Fruit fly (Drosophila melanogaster): Measurements from ENCODE around the gene Mettl14.

Gene Mettl14

dm6 chr2L:8307817-8308551 is at the start of gene Mettl14, which contains the start of gene Ostgamma:
Gene Mettl14, plus strand, starts transcription at chr2L:8308427.
Gene Ostgamma, minus strand, starts transcription at chr2L:8308192.
- TF ChIP-seq CG31627 (GFP tag; optimal IDR thresholded peaks at IDR 0.05) = no peak
- no peak for TF ChIP-seq spab (GFP tag; optimal IDR thresholded peaks at IDR 0.05)
- TF ChIP-seq CG15336 (GFP tag; IDR thresholded peaks at IDR 0.05) = no peak
- peak; percentile 26 for TF ChIP-seq fkh (GFP tag; optimal IDR thresholded peaks at IDR 0.05)
- TF ChIP-seq dsx (GFP tag; optimal IDR thresholded peaks at IDR 0.05; ENCODE audit: poor library complexity, severe bottlenecking) = peak; percentile 54
- TF ChIP-seq lz (GFP tag; optimal IDR thresholded peaks at IDR 0.05) = peak; percentile 29
- no peak for TF ChIP-seq topi (GFP tag; optimal IDR thresholded peaks at IDR 0.05)
- TF ChIP-seq Hr4 (GFP tag; optimal IDR thresholded peaks at IDR 0.05) = no peak
- peak; percentile 30 for TF ChIP-seq esn (GFP tag; optimal IDR thresholded peaks at IDR 0.05)
- TF ChIP-seq Sox102F (GFP tag; optimal IDR thresholded peaks at IDR 0.05) = no peak

dm6 chr2L:8266145-8266544 is 42.1 kb upstream of the Mettl14 start:
- TF ChIP-seq Met (GFP tag; optimal IDR thresholded peaks at IDR 0.05) (peak; percentile 28), Gug (GFP tag; IDR thresholded peaks at IDR 0.05) (peak; percentile 50; the same call in 1 of the 2 replicates), Eip93F (GFP tag; optimal IDR thresholded peaks at IDR 0.05) (no peak), eg (GFP tag; IDR thresholded peaks at IDR 0.05) (peak; percentile 84), CG6792 (GFP tag; optimal IDR thresholded peaks at IDR 0.05) (peak; percentile 66), salr (GFP tag; optimal IDR thresholded peaks at IDR 0.05) (peak in 1 of 2 experiments; percentile 67), ss (GFP tag; optimal IDR thresholded peaks at IDR 0.05) (peak; percentile 78 to 87), Ets96B (tag; optimal IDR thresholded peaks at IDR 0.05) (peak; percentile 57), Eip75B (GFP tag; optimal IDR thresholded peaks at IDR 0.05) (no peak), acj6 (GFP tag; optimal IDR thresholded peaks at IDR 0.05) (peak; percentile 49), fd59A (GFP tag; optimal IDR thresholded peaks at IDR 0.05) (peak; percentile 68), vri (GFP tag; optimal IDR thresholded peaks at IDR 0.05) (no peak), CG7368 (GFP tag; optimal IDR thresholded peaks at IDR 0.05) (peak; percentile 53), Sox15 (GFP tag; optimal IDR thresholded peaks at IDR 0.05) (peak; percentile 53), CG11762 (GFP tag; optimal IDR thresholded peaks at IDR 0.05; ENCODE audit: insufficient read depth) (peak; percentile 76), Eip78C (GFP tag) (peak; percentile 93), esn (GFP tag; optimal IDR thresholded peaks at IDR 0.05) (peak; percentile 60), Hr39 (GFP tag; optimal IDR thresholded peaks at IDR 0.05) (no peak), achi (GFP tag; optimal IDR thresholded peaks at IDR 0.05) (peak; percentile 80), CG31627 (GFP tag; optimal IDR thresholded peaks at IDR 0.05) (no peak), CG8319 (GFP tag; optimal IDR thresholded peaks at IDR 0.05) (peak; percentile 53), CG10631 (GFP tag; optimal IDR thresholded peaks at IDR 0.05) (peak; percentile 81), CG3919 (GFP tag; optimal IDR thresholded peaks at IDR 0.05) (peak; percentile 79), Blimp-1 (GFP tag; optimal IDR thresholded peaks at IDR 0.05) (peak; percentile 12), CG1621 (tag; optimal IDR thresholded peaks at IDR 0.05) (no peak), CG6854 (GFP tag; optimal IDR thresholded peaks at IDR 0.05) (no peak), Lpt (GFP tag; optimal IDR thresholded peaks at IDR 0.05) (peak; percentile 22), CG8632 (GFP tag; optimal IDR thresholded peaks at IDR 0.05) (peak; percentile 67), CG34406 (GFP tag; optimal IDR thresholded peaks at IDR 0.05) (peak; percentile 80), CG8119 (GFP tag; IDR thresholded peaks at IDR 0.05) (peak; percentile 92), topi (GFP tag; optimal IDR thresholded peaks at IDR 0.05) (peak; percentile 49), lz (GFP tag; optimal IDR thresholded peaks at IDR 0.05) (peak; percentile 37), cyc (GFP tag; optimal IDR thresholded peaks at IDR 0.05) (peak; percentile 5), CG15336 (GFP tag; IDR thresholded peaks at IDR 0.05) (peak; percentile 90), fkh (GFP tag; optimal IDR thresholded peaks at IDR 0.05) (no peak), dsx (GFP tag; optimal IDR thresholded peaks at IDR 0.05; ENCODE audit: poor library complexity, severe bottlenecking) (peak; percentile 82), Smox (GFP tag; optimal IDR thresholded peaks at IDR 0.05) (peak; percentile 36), fd85E (GFP tag; optimal IDR thresholded peaks at IDR 0.05) (no peak), CG9139 (GFP tag; optimal IDR thresholded peaks at IDR 0.05) (peak; percentile 81), CG32006 (GFP tag; optimal IDR thresholded peaks at IDR 0.05) (peak; percentile 83), Sox102F (GFP tag; optimal IDR thresholded peaks at IDR 0.05) (no peak), Ets21C (GFP tag; optimal IDR thresholded peaks at IDR 0.05) (no peak), CG6276 (GFP tag; optimal IDR thresholded peaks at IDR 0.05) (peak; percentile 84), svp (GFP tag) (peak; percentile 70), Sox14 (GFP tag; optimal IDR thresholded peaks at IDR 0.05) (peak; percentile 23)

Data from whole organism, prepupa.